Fruit fly (Drosophila melanogaster) whole organism, embryonic: ENCODE measurements around the gene CG13039.
A peak's percentile ranks its signal among the peaks of the same experiment; 100 is the strongest.

Experiments used
- Aef1 ChIP-seq: fragments of 200-800 bp; sonication (Bioruptor generic); IDR thresholded peaks from 3 replicates; pipeline ENCODE4 v1.3.6; 2022; ENCODE audit warnings: missing biosample characterization, missing genetic modification characterization
- Atf6 ChIP-seq: fragments of 200-800 bp; sonication (Bioruptor generic); IDR thresholded peaks from 2 replicates; pipeline ENCODE4 v1.3.6; 2022; ENCODE audit warnings: missing biosample characterization, missing genetic modification characterization
- Blimp-1 ChIP-seq: fragments of 200-800 bp; sonication (Bioruptor generic); optimal IDR thresholded peaks from 3 replicates; lab custom pipeline; 2018; ENCODE audit warnings: missing biosample characterization, missing genetic modification characterization, mild to moderate bottlenecking, moderate library complexity, missing genetic modification reagents
- CG1024 ChIP-seq: fragments of 200-800 bp; sonication (Bioruptor generic); IDR thresholded peaks from 2 replicates; pipeline ENCODE4 v1.3.6; 2022; ENCODE audit warnings: missing biosample characterization, missing genetic modification characterization
- CG14441 ChIP-seq: fragments of 200-800 bp; sonication (Bioruptor generic); IDR thresholded peaks from 2 replicates; pipeline ENCODE4 v1.3.6; 2022; ENCODE audit warnings: missing biosample characterization, missing genetic modification characterization
- CG14965 ChIP-seq: fragments of 200-800 bp; sonication (Bioruptor generic); optimal IDR thresholded peaks from 2 replicates; lab custom pipeline; 2016; ENCODE audit warnings: missing biosample characterization, missing genetic modification characterization, borderline replicate concordance
- CG15269 ChIP-seq: fragments of 200-800 bp; sonication (Bioruptor generic); optimal IDR thresholded peaks from 2 replicates; lab custom pipeline; 2018; ENCODE audit warnings: missing biosample characterization, mild to moderate bottlenecking, missing genetic modification characterization, moderate library complexity
- CG2678 ChIP-seq: fragments of 200-800 bp; sonication (Bioruptor generic); optimal IDR thresholded peaks from 3 replicates; lab custom pipeline; 2019; ENCODE audit warnings: missing biosample characterization, mild to moderate bottlenecking, missing genetic modification characterization, moderate library complexity
- CG32772 ChIP-seq: fragments of 200-800 bp; sonication (Bioruptor generic); IDR thresholded peaks from 2 replicates; pipeline ENCODE4 v1.3.6; 2022; ENCODE audit warnings: missing biosample characterization, missing genetic modification characterization
- CG3726 ChIP-seq: fragments of 200-800 bp; sonication (Bioruptor generic); IDR thresholded peaks from 3 replicates; pipeline ENCODE4, ENCODE4 v1.3.6; 2022; ENCODE audit warnings: missing biosample characterization, missing genetic modification characterization
- CG5953 ChIP-seq: fragments of 200-800 bp; sonication (Bioruptor generic); IDR thresholded peaks from 2 replicates; pipeline ENCODE4 v1.3.6; 2022; ENCODE audit warnings: missing biosample characterization, missing genetic modification characterization
- CG6654 ChIP-seq: fragments of 200-800 bp; sonication (Bioruptor generic); optimal IDR thresholded peaks from 2 replicates; lab custom pipeline; 2017; ENCODE audit warnings: missing biosample characterization, mild to moderate bottlenecking, missing genetic modification characterization
- CG7556 ChIP-seq: fragments of 200-800 bp; sonication (Bioruptor generic); optimal IDR thresholded peaks from 2 replicates; lab custom pipeline; 2017; ENCODE audit warnings: missing biosample characterization, mild to moderate bottlenecking, missing genetic modification characterization
- CG7745 ChIP-seq: fragments of 200-800 bp; sonication (Bioruptor generic); optimal IDR thresholded peaks from 2 replicates; lab custom pipeline; 2018; ENCODE audit warnings: missing biosample characterization, mild to moderate bottlenecking, missing genetic modification characterization, moderate library complexity
- CG8359 ChIP-seq: fragments of 200-800 bp; sonication (Bioruptor generic); optimal IDR thresholded peaks from 2 replicates; lab custom pipeline; 2017; ENCODE audit warnings: missing biosample characterization, mild to moderate bottlenecking, missing genetic modification characterization, borderline replicate concordance
- CG8765 ChIP-seq: fragments of 200-800 bp; sonication (Bioruptor generic); IDR thresholded peaks from 2 replicates; pipeline ENCODE4 v1.3.6; 2022; ENCODE audit warnings: missing biosample characterization, missing genetic modification characterization
- CG9797 ChIP-seq: fragments of 200-800 bp; sonication (Bioruptor generic); optimal IDR thresholded peaks from 3 replicates; lab custom pipeline; 2018; ENCODE audit warnings: missing biosample characterization, mild to moderate bottlenecking, missing genetic modification characterization
- CHES-1-like ChIP-seq: fragments of 200-800 bp; sonication (Bioruptor generic); optimal IDR thresholded peaks from 2 replicates; lab custom pipeline; 2016; ENCODE audit warnings: missing biosample characterization, missing genetic modification characterization
- Dfd ChIP-seq, 2 experiments: fragments of >200 bp; optimal IDR thresholded peaks; 2 replicates each; lab custom pipeline; 2017; ENCODE audit warnings: missing biosample characterization in 2 of 2, missing genetic modification characterization in 2 of 2
- H2.0 ChIP-seq: fragments of 200-800 bp; sonication (Bioruptor generic); IDR thresholded peaks from 2 replicates; pipeline ENCODE4 v1.3.6; 2022; ENCODE audit warnings: missing biosample characterization, missing genetic modification characterization
- HLH3B ChIP-seq: fragments of 200-800 bp; sonication (Bioruptor generic); IDR thresholded peaks from 2 replicates; pipeline ENCODE4 v1.3.6; 2022; ENCODE audit warnings: missing biosample characterization, missing genetic modification characterization
- HLH4C ChIP-seq: fragments of 200-800 bp; sonication (Bioruptor generic); IDR thresholded peaks from 3 replicates; pipeline ENCODE4 v1.3.6; 2022; ENCODE audit warnings: missing biosample characterization, missing genetic modification characterization; ENCODE audit not compliant: partially characterized antibody
- Hr51 ChIP-seq, 2 experiments: fragments of 200-800 bp; sonication (Bioruptor generic); optimal IDR thresholded peaks; 2 replicates in 1 of 2; 3 replicates in 1 of 2; lab custom pipeline; 2016 to 2018; ENCODE audit warnings: missing biosample characterization in 2 of 2, missing genetic modification characterization in 2 of 2, mild to moderate bottlenecking in 1 of 2, moderate library complexity in 1 of 2
- Jarid2 ChIP-seq: fragments of 200-800 bp; sonication (Bioruptor generic); optimal IDR thresholded peaks from 3 replicates; lab custom pipeline; 2017; ENCODE audit warnings: mild to moderate bottlenecking, missing biosample characterization, missing genetic modification reagents, missing genetic modification characterization
- Nf-YB ChIP-seq: fragments of 200-800 bp; sonication (Bioruptor generic); optimal IDR thresholded peaks from 3 replicates; lab custom pipeline; 2019; ENCODE audit warnings: missing biosample characterization, mild to moderate bottlenecking, missing genetic modification characterization, moderate library complexity
- Oli ChIP-seq: fragments of 200-800 bp; sonication (Bioruptor generic); optimal IDR thresholded peaks from 2 replicates; lab custom pipeline; 2018; ENCODE audit warnings: missing biosample characterization, mild to moderate bottlenecking, missing genetic modification characterization, moderate library complexity
- Sox100B ChIP-seq: fragments of 200-800 bp; sonication (Bioruptor generic); optimal IDR thresholded peaks from 3 replicates; lab custom pipeline; 2018; ENCODE audit warnings: missing biosample characterization, mild to moderate bottlenecking, missing genetic modification characterization
- Ssrp ChIP-seq: fragments of 200-800 bp; sonication (Bioruptor generic); optimal IDR thresholded peaks from 2 replicates; lab custom pipeline; 2018; ENCODE audit warnings: missing biosample characterization, mild to moderate bottlenecking, missing genetic modification characterization, moderate library complexity
- Vsx1 ChIP-seq: fragments of 200-800 bp; sonication (Bioruptor generic); optimal IDR thresholded peaks from 2 replicates; lab custom pipeline; 2017; ENCODE audit warnings: missing biosample characterization, mild to moderate bottlenecking, missing genetic modification characterization, missing genetic modification reagents
- cas ChIP-seq: fragments of 200-800 bp; sonication (Bioruptor generic); IDR thresholded peaks from 2 replicates; pipeline ENCODE4 v1.3.6; 2022; ENCODE audit warnings: missing biosample characterization, missing genetic modification characterization
- grn ChIP-seq: fragments of 200-800 bp; sonication (Bioruptor generic); optimal IDR thresholded peaks from 3 replicates; lab custom pipeline; 2017; ENCODE audit warnings: missing biosample characterization, missing genetic modification characterization
- ham ChIP-seq: fragments of 200-800 bp; sonication (Bioruptor generic); IDR thresholded peaks from 2 replicates; pipeline ENCODE4 v1.3.6; 2022; ENCODE audit warnings: missing biosample characterization, missing genetic modification characterization
- hbn ChIP-seq: fragments of 200-800 bp; sonication (Bioruptor generic); IDR thresholded peaks from 2 replicates; pipeline ENCODE4 v1.3.6; 2022; ENCODE audit warnings: missing biosample characterization, missing genetic modification characterization; ENCODE audit not compliant: partially characterized antibody
- jing ChIP-seq: fragments of 200-800 bp; sonication (Bioruptor generic); optimal IDR thresholded peaks from 2 replicates; lab custom pipeline; 2018; ENCODE audit warnings: missing biosample characterization, mild to moderate bottlenecking, missing genetic modification characterization
- kah ChIP-seq: fragments of 200-800 bp; sonication (Bioruptor generic); optimal IDR thresholded peaks from 2 replicates; lab custom pipeline; 2018; ENCODE audit warnings: missing biosample characterization, mild to moderate bottlenecking, missing genetic modification characterization
- lmd ChIP-seq: fragments of 200-800 bp; sonication (Bioruptor generic); IDR thresholded peaks from 2 replicates; pipeline ENCODE4 v1.3.6; 2022; ENCODE audit warnings: missing biosample characterization, missing genetic modification characterization
- oc ChIP-seq: fragments of 200-800 bp; sonication (Bioruptor generic); optimal IDR thresholded peaks from 2 replicates; lab custom pipeline; 2018; ENCODE audit warnings: missing biosample characterization, mild to moderate bottlenecking, missing genetic modification characterization, moderate library complexity
- psq ChIP-seq: fragments of 200-800 bp; sonication (Bioruptor generic); optimal IDR thresholded peaks from 2 replicates; lab custom pipeline; 2017; ENCODE audit warnings: missing biosample characterization, missing genetic modification characterization
- row ChIP-seq: fragments of 200-800 bp; sonication (Bioruptor generic); IDR thresholded peaks from 3 replicates; pipeline ENCODE4 v1.3.6; 2022; ENCODE audit warnings: missing biosample characterization, missing genetic modification characterization
- trem ChIP-seq: fragments of 200-800 bp; optimal IDR thresholded peaks from 3 replicates; lab custom pipeline; 2019; ENCODE audit warnings: missing biosample characterization, mild to moderate bottlenecking, missing genetic modification characterization, moderate library complexity
- twi ChIP-seq: fragments of 200-800 bp; optimal IDR thresholded peaks from 2 replicates; lab custom pipeline; 2019; ENCODE audit warnings: missing biosample characterization, mild to moderate bottlenecking, missing genetic modification characterization, moderate library complexity
- unpg ChIP-seq: fragments of 200-800 bp; sonication (Bioruptor generic); optimal IDR thresholded peaks from 3 replicates; lab custom pipeline; 2018; ENCODE audit warnings: missing biosample characterization, mild to moderate bottlenecking, missing genetic modification characterization, moderate library complexity
- z ChIP-seq: fragments of 200-800 bp; sonication (Bioruptor generic); IDR thresholded peaks from 3 replicates; pipeline ENCODE4 v1.3.6; 2022; ENCODE audit warnings: missing biosample characterization, missing genetic modification characterization

CG13039 gene

DNA sequence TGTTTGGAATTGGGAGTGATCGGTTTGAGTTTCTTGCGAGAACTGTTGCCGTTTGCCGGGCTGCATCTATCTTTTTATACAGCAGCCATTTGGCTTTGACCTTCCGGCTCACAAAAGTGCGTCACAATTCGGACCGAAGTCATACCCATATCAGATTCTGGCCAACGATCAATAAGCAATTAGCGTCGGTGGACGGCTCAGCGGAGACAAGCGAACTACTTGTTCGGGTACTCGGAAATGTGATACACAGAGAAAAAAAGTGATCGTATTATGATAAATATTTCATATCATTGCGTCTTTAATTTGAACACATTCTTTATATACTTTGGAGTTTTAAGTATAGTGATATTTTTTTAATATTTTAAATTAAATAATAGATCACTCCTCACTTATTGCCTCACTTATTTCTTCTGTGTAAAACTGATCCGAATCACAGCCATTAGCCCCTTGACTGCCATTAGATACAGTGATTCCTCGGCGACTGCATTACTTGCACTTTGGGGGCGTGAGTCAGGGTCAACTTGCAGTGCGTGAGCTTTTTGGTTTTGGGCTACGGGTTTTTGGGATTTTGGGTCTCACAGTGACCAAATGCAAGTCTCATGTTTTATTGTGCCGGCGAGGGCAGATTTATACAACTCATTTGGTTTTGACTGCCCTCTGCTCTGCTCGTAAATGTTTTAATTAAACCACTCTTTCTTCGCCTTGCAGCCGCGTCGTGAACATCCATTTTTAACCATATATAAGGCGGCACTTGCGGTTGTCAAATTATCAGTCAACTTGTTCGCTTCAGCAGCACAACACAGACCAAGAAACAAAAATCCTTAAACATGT, 20.5 kb downstream of the CG13039 start, which contains the start of the genes CG13043 and CG13063 (continued):
- TF ChIP-seq H2.0 (GFP tag; lab: Robert Waterston, UW) (0 out of 2 replicates have a peak, but pooled peaks have one; percentile 17), Sox100B (GFP tag; lab: Kevin White, UChicago) (peak; percentile 32), Hr51 (GFP tag; optimal IDR thresholded peaks at IDR 0.05; lab: Kevin White, UChicago) (peak in 1 of 2 experiments; percentile 37), jing (no peak), ham (GFP tag; lab: Robert Waterston, UW) (no peak), row (peak; percentile 41; the same call in 1 of the 3 replicates), unpg (GFP tag; lab: Kevin White, UChicago) (peak; percentile 42), Jarid2 (GFP tag; lab: Kevin White, UChicago) (no peak), CG2678 (tag; lab: Kevin White, UChicago) (peak; percentile 42), cas (no peak), oc (tag; lab: Kevin White, UChicago) (peak; percentile 7), lmd (no peak), Oli (tag; lab: Kevin White, UChicago) (peak; percentile 22), CG7556 (GFP tag; lab: Kevin White, UChicago) (peak; percentile 11), CG15269 (peak; percentile 41), hbn (GFP tag; lab: Robert Waterston, UW) (no peak), Atf6 (peak; percentile 15; the same call in 1 of the 2 replicates), CG14441 (0 out of 2 replicates have a peak, but pooled peaks have one; percentile 27), CG3726 (no peak)

DNA sequence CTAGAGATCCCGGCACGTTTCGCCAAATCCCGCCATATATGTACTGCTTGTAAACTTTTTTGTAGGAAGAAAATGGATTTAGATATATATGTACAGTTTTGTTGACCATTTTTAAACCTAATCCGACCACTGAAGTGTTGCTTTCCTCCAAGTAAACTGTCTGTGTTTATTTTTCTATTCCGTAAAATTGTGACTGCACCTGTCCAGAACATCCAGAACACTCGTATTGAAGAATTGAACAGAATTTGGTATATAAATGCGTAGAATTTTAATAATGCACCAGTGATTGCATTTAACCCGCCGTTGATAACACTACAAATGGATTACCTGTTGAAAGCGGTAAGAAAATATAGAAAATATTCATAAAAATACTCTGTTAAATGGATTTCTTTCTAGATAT, 22.6 kb downstream of the CG13039 start, which contains the start of gene CG43249:
Gene CG43249 (plus strand): TSS at position 301 of the 400 bp plus-strand sequence.
- TF ChIP-seq CG32772 (no peak), CHES-1-like (GFP tag; lab: Kevin White, UChicago) (no peak), Oli (tag; lab: Kevin White, UChicago) (no peak)

DNA sequence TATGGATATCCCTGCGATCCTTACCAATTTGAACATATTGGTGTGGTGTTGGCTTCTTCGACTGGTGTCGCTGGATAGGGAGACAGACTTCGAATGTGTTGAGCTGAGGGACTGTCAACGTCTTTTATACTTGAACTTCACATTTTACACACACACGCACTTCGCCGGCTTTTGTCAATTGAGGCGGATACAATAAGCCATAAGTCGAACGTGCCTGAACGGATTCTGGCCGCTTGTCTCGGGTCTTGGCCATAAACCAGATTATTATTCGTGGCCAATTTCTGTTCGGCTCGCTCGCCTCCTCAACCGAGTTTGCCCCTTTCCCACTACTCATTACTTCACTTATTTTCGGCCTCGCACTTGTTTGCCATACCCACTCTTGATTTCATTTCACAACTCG, 23.5 kb downstream of the CG13039 start, which contains the start of gene CG13044:
Gene CG13044 (minus strand): TSS at position 101 of the 400 bp plus-strand sequence.
- TF ChIP-seq Blimp-1 (GFP tag; lab: Kevin White, UChicago), result peak; percentile 16
- TF ChIP-seq Ssrp (tag; lab: Kevin White, UChicago), result no peak

DNA sequence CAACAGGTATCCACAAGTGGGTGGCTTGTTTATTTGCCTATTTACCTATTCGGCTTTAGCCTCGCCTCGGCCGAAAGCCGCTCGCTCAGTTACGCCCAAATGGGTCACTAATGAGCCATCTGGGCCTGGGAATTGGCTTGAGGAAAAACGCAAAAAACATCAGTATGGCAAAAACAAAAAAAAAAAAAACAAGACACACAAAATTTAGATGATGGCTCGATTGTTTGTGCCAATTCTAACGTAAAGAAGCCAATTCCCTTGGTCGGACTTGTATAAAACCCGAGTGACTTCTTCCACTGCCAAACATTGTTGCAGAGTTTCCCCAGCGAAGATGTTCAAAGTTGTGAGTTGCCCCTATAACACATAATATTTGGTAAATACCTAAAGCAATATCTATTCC, 25.4 kb downstream of the CG13039 start, which contains the start of gene CG4982:
Gene CG4982 (plus strand): TSS at position 301 of the 400 bp plus-strand sequence.
- no peak for TF ChIP-seq CG8359 (GFP tag; lab: Kevin White, UChicago)
- TF ChIP-seq CG14965, result no peak
- no peak for TF ChIP-seq HLH4C (GFP tag; lab: Robert Waterston, UW)
- TF ChIP-seq CG15269, result no peak
- TF ChIP-seq CG8765, result no peak
- no peak for TF ChIP-seq Nf-YB (GFP tag; lab: Kevin White, UChicago)
- no peak for TF ChIP-seq kah (GFP tag; lab: Kevin White, UChicago)
- TF ChIP-seq HLH3B, result no peak
- no peak for TF ChIP-seq grn (GFP tag; lab: Kevin White, UChicago)
- TF ChIP-seq, all 482 proteins: peak for 0

DNA sequence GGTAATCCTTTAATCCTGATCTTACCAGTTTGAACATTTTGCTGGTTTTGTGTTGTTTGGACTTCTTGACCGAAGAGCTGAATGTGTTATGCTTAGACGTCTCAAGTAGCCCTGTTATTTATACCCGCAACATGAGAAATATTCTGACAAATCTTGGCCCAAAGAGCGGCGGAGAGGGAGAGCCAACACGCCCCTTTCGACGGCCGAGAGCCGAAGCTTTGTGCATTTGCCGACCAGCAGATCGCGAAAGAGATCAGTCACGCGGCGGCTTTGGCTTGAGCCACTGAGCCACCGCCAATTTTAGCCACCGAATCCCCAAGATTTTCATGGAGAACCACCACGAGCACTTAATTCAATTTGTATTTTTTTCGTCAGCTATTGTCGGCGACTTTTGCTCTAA, 31.1 kb downstream of the CG13039 start, which contains the start of gene CG4962:
Gene CG4962 (minus strand): TSS at position 101 of the 400 bp plus-strand sequence.
- no peak for TF ChIP-seq z (GFP tag; lab: Robert Waterston, UW)
- no peak for TF ChIP-seq Aef1 (GFP tag; lab: Robert Waterston, UW)
- no peak for TF ChIP-seq CG5953 (GFP tag; lab: Robert Waterston, UW)
- no peak for TF ChIP-seq Atf6
- no peak for TF ChIP-seq CG7745 (tag; lab: Kevin White, UChicago)
- no peak for TF ChIP-seq CG9797 (GFP tag; lab: Kevin White, UChicago)
- TF ChIP-seq psq, result no peak
- TF ChIP-seq Dfd (GFP tag; optimal IDR thresholded peaks at IDR 0.05; lab: Kevin White, UChicago), result no peak
- no peak for TF ChIP-seq CG6654 (GFP tag; lab: Kevin White, UChicago)
- TF ChIP-seq CG1024, result no peak
- no peak for TF ChIP-seq trem (tag; lab: Kevin White, UChicago)
- TF ChIP-seq twi (tag; lab: Kevin White, UChicago), result no peak
- no peak for TF ChIP-seq CG14441
- no peak for TF ChIP-seq Vsx1 (GFP tag; lab: Kevin White, UChicago)
